Worm (Caenorhabditis elegans) whole organism, L1 larva: ENCODE results near the gene C28A5.1.

Experiments
- C16A3.4 ChIP-seq: fragments of 150-350 bp; optimal IDR thresholded peaks from 2 replicates; lab custom pipeline; 2014; ENCODE audit warnings: missing biosample characterization, missing genetic modification characterization
- aha-1 ChIP-seq: fragments of 150-350 bp; optimal IDR thresholded peaks from 2 replicates; lab custom pipeline; 2014; ENCODE audit warnings: missing biosample characterization, missing genetic modification characterization
- blmp-1 ChIP-seq: fragments of 150-350 bp; optimal IDR thresholded peaks from 2 replicates; lab custom pipeline; 2014; ENCODE audit warnings: missing biosample characterization, missing genetic modification characterization
- ceh-63 ChIP-seq: fragments of 200-800 bp; sonication (Bioruptor generic); optimal IDR thresholded peaks from 2 replicates; lab custom pipeline; 2018; ENCODE audit warnings: mild to moderate bottlenecking, missing genetic modification characterization, missing compliant biosample characterization
- ceh-90 ChIP-seq: sonication (generic microtip); optimal IDR thresholded peaks from 2 replicates; lab custom pipeline; 2016; ENCODE audit warnings: missing genetic modification characterization, missing compliant biosample characterization
- ces-1 ChIP-seq: fragments of 150-350 bp; optimal IDR thresholded peaks from 2 replicates; lab custom pipeline; 2014; ENCODE audit warnings: missing biosample characterization, missing genetic modification reagents, missing genetic modification characterization
- dpl-1 ChIP-seq, 3 experiments: fragments of 150-350 bp in 2 of 3; sonication (generic microtip) in 1 of 3; optimal IDR thresholded peaks; 2 replicates each; lab custom pipeline; 2014 to 2017; ENCODE audit warnings: missing biosample characterization in 3 of 3, missing genetic modification characterization in 3 of 3, missing genetic modification reagents in 3 of 3
- dsc-1 ChIP-seq: sonication (generic microtip); optimal IDR thresholded peaks from 2 replicates; lab custom pipeline; 2016; ENCODE audit warnings: mild to moderate bottlenecking, missing genetic modification characterization, missing compliant biosample characterization
- efl-3 ChIP-seq: fragments of 200-800 bp; sonication (Bioruptor generic); optimal IDR thresholded peaks from 2 replicates; lab custom pipeline; 2018; ENCODE audit warnings: mild to moderate bottlenecking, missing genetic modification characterization, missing compliant biosample characterization
- elt-2 ChIP-seq: sonication (generic microtip); optimal IDR thresholded peaks from 2 replicates; lab custom pipeline; 2016; ENCODE audit warnings: missing genetic modification characterization, mild to moderate bottlenecking, inconsistent platforms, missing compliant biosample characterization, missing genetic modification reagents
- fkh-4 ChIP-seq: sonication (generic microtip); optimal IDR thresholded peaks from 2 replicates; lab custom pipeline; 2016; ENCODE audit warnings: missing compliant biosample characterization, missing genetic modification characterization, borderline replicate concordance
- grh-1 ChIP-seq: fragments of 200-800 bp; sonication (Bioruptor generic); IDR thresholded peaks from 2 replicates; pipeline ENCODE4 v1.3.6; 2022; ENCODE audit warnings: missing genetic modification reagents, missing genetic modification characterization, missing compliant biosample characterization
- hlh-4 ChIP-seq: sonication (generic microtip); optimal IDR thresholded peaks from 2 replicates; lab custom pipeline; 2016; ENCODE audit warnings: mild to moderate bottlenecking, missing genetic modification characterization, missing compliant biosample characterization
- isw-1 ChIP-seq: fragments of 200-800 bp; sonication (Bioruptor generic); IDR thresholded peaks from 2 replicates; pipeline ENCODE4 v1.3.6; 2022; ENCODE audit warnings: missing genetic modification characterization, missing compliant biosample characterization
- lin-13 ChIP-seq: fragments of 150-350 bp; optimal IDR thresholded peaks from 2 replicates; lab custom pipeline; 2014; ENCODE audit warnings: missing biosample characterization, missing genetic modification reagents, missing genetic modification characterization
- lin-14 ChIP-seq: fragments of 200-800 bp; sonication (Bioruptor generic); optimal IDR thresholded peaks from 2 replicates; lab custom pipeline; 2018; ENCODE audit warnings: mild to moderate bottlenecking, missing genetic modification characterization, moderate library complexity, missing compliant biosample characterization
- mab-9 ChIP-seq: fragments of 200-800 bp; sonication (Bioruptor generic); IDR thresholded peaks from 2 replicates; pipeline ENCODE4 v1.3.6; 2022; ENCODE audit warnings: missing genetic modification reagents, missing genetic modification characterization, missing compliant biosample characterization
- mdl-1 ChIP-seq, 2 experiments: fragments of 150-350 bp; optimal IDR thresholded peaks; 2 replicates each; lab custom pipeline; 2014 to 2017; ENCODE audit warnings: missing biosample characterization in 2 of 2, missing genetic modification characterization in 2 of 2, inconsistent platforms in 1 of 2
- nhr-12 ChIP-seq: sonication (generic microtip); optimal IDR thresholded peaks from 2 replicates; lab custom pipeline; 2017; ENCODE audit warnings: missing biosample characterization, missing genetic modification characterization
- nhr-237 ChIP-seq: fragments of 150-350 bp; optimal IDR thresholded peaks from 2 replicates; lab custom pipeline; 2014; ENCODE audit warnings: missing biosample characterization, missing genetic modification characterization
- nhr-28 ChIP-seq: fragments of 150-350 bp; optimal IDR thresholded peaks from 2 replicates; lab custom pipeline; 2014; ENCODE audit warnings: missing biosample characterization, missing genetic modification characterization
- nhr-71 ChIP-seq: sonication (generic microtip); optimal IDR thresholded peaks from 2 replicates; lab custom pipeline; 2016; ENCODE audit warnings: mild to moderate bottlenecking, missing genetic modification characterization, moderate library complexity, missing compliant biosample characterization
- nhr-77 ChIP-seq: fragments of 150-350 bp; optimal IDR thresholded peaks from 2 replicates; lab custom pipeline; 2014; ENCODE audit warnings: missing biosample characterization, missing genetic modification characterization
- pag-3 ChIP-seq: sonication (generic microtip); optimal IDR thresholded peaks from 2 replicates; lab custom pipeline; 2017; ENCODE audit warnings: missing genetic modification characterization, mild to moderate bottlenecking, missing compliant biosample characterization, antibody characterized with exemption, borderline replicate concordance; ENCODE audit not compliant: insufficient read depth
- pax-3 ChIP-seq: fragments of 200-800 bp; sonication (Bioruptor generic); optimal IDR thresholded peaks from 2 replicates; lab custom pipeline; 2018; ENCODE audit warnings: mild to moderate bottlenecking, missing genetic modification characterization, moderate library complexity, missing compliant biosample characterization
- pqm-1 ChIP-seq: sonication (generic microtip); optimal IDR thresholded peaks from 3 replicates; lab custom pipeline; 2017; ENCODE audit warnings: missing biosample characterization, missing genetic modification characterization
- rnt-1 ChIP-seq: sonication (generic microtip); optimal IDR thresholded peaks from 2 replicates; lab custom pipeline; 2016; ENCODE audit warnings: mild to moderate bottlenecking, missing genetic modification characterization, moderate library complexity, missing compliant biosample characterization
- snpc-4 ChIP-seq: fragments of 150-350 bp; optimal IDR thresholded peaks from 2 replicates; lab custom pipeline; 2014; ENCODE audit warnings: missing biosample characterization, missing genetic modification characterization
- sptf-1 ChIP-seq: fragments of 150-350 bp; optimal IDR thresholded peaks from 2 replicates; lab custom pipeline; 2014; ENCODE audit warnings: missing biosample characterization, missing genetic modification characterization
- tlp-1 ChIP-seq: fragments of 150-350 bp; optimal IDR thresholded peaks from 2 replicates; lab custom pipeline; 2014; ENCODE audit warnings: missing biosample characterization, missing genetic modification characterization
- unc-30 ChIP-seq: sonication (generic microtip); optimal IDR thresholded peaks from 2 replicates; lab custom pipeline; 2017; ENCODE audit warnings: missing biosample characterization, missing genetic modification characterization
- unc-86 ChIP-seq: sonication (generic microtip); optimal IDR thresholded peaks from 2 replicates; lab custom pipeline; 2016; ENCODE audit warnings: missing genetic modification characterization, missing compliant biosample characterization
- vab-15 ChIP-seq: sonication (generic microtip); optimal IDR thresholded peaks from 2 replicates; lab custom pipeline; 2017; ENCODE audit warnings: missing genotype, mild to moderate bottlenecking, missing genetic modification characterization, missing compliant biosample characterization
- zag-1 ChIP-seq: fragments of 150-350 bp; optimal IDR thresholded peaks from 2 replicates; lab custom pipeline; 2014; ENCODE audit warnings: missing biosample characterization, missing genetic modification characterization
- zip-4 ChIP-seq: fragments of 200-800 bp; sonication (Bioruptor generic); optimal IDR thresholded peaks from 2 replicates; lab custom pipeline; 2018; ENCODE audit warnings: mild to moderate bottlenecking, missing genetic modification characterization, moderate library complexity, missing compliant biosample characterization

C28A5.1 gene

DNA sequence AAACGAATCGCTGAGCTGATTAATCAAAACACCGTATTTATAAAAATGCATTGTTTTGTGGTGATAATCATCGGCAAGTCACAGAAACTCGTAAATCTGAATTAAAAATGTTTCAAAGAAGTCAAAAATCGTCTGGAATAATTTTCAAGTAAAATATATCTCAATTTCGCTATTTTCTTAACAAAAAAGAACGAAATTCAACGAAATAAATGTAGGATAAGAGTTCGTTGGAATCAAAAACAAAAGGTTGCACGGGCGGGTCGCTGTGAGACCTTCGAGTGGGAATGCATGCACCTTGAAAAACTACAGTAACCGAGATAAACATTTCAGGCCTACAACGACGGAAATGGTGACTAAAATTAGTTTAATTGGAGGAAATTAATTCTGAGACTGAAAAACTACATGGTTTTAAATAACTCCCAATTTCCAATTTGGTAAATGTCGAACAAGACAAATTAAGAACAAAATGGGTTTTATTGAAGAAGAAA lies at the start of gene C28A5.1:
C28A5.1 (minus strand) TSS at position 51 of the 488 bp plus-strand sequence.
- TF ChIP-seq zip-4 (GFP tag; lab: Kevin White, UChicago) (no peak), nhr-71 (tag; lab: Kevin White, UChicago) (no peak), nhr-237 (tag; lab: Kevin White, UChicago) (no peak), ceh-63 (GFP tag; lab: Kevin White, UChicago) (peak; percentile 27), tlp-1 (tag; lab: Kevin White, UChicago) (no peak), snpc-4 (tag; lab: Kevin White, UChicago) (no peak), unc-30 (tag; lab: Kevin White, UChicago) (no peak)

DNA sequence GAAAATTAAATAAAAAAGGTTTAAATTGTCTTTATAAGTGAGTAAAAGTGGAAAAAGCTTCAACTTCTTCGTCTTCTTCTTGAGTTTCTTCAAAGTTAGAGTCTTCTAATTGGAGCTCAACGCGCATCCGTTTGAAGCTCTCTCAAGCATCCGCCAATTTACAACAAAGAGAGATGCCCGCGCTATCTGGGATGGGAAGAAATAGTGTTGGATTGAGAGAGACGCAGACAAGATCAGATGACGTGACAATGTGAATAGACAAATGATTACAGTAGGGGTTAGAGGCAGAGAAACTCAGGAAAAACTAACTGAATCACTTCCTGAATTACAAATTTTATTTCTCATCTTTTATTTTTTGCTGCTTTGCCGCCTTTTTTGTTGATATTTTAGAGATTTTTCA lies 48.8 kb upstream of the C28A5.1 start:
- TF ChIP-seq nhr-12 (tag; lab: Kevin White, UChicago) = no peak
- no peak for TF ChIP-seq fkh-4 (tag; lab: Kevin White, UChicago)
- no peak for TF ChIP-seq unc-30 (tag; lab: Kevin White, UChicago)
- peak; percentile 57 for TF ChIP-seq unc-86 (tag; lab: Kevin White, UChicago)
- no peak for TF ChIP-seq grh-1 (GFP tag; lab: Robert Waterston, UW)
- TF ChIP-seq lin-14 (GFP tag; lab: Kevin White, UChicago) = peak; percentile 60
- no peak for TF ChIP-seq blmp-1 (tag; lab: Kevin White, UChicago)
- TF ChIP-seq mab-9 = no peak

DNA sequence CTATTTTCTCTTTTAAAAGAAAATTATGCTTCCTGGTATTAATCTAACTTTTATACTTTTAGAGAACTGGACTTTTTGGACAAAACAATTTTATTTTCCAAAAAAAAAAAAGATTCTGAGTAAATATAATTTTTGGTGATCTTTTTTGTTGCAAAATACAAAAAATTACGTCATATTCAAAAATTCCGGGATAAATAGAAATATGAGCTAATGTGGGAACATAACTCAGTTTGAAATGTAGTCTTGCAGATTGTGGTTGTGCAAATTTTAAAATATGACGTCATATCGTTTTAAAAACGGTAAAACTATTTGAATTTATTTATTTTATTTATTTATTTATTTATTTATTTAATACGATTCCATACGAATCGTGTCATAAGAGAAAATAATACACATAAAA lies 47.6 kb upstream of the C28A5.1 start:
- TF ChIP-seq lin-13 (GFP tag; lab: Kevin White, UChicago) = no peak
- no peak for TF ChIP-seq sptf-1
- no peak for TF ChIP-seq C16A3.4 (tag; lab: Kevin White, UChicago)
- no peak for TF ChIP-seq elt-2 (tag; lab: Kevin White, UChicago)
- no peak for TF ChIP-seq efl-3 (GFP tag; lab: Kevin White, UChicago)
- TF ChIP-seq ceh-90 (tag; lab: Kevin White, UChicago) = no peak
- TF ChIP-seq pag-3 (tag; lab: Kevin White, UChicago) = no peak
- TF ChIP-seq ces-1 (GFP tag; lab: Kevin White, UChicago) = no peak
- no peak for TF ChIP-seq nhr-28 (tag; lab: Kevin White, UChicago)
- no peak for TF ChIP-seq pax-3 (tag; lab: Kevin White, UChicago)
- no peak for TF ChIP-seq isw-1
- no peak for TF ChIP-seq zag-1 (tag; lab: Kevin White, UChicago)
- no peak for TF ChIP-seq dsc-1
- no peak for TF ChIP-seq rnt-1 (tag; lab: Kevin White, UChicago)
- TF ChIP-seq pqm-1 = no peak
- no peak for TF ChIP-seq nhr-77 (tag; lab: Kevin White, UChicago)

DNA sequence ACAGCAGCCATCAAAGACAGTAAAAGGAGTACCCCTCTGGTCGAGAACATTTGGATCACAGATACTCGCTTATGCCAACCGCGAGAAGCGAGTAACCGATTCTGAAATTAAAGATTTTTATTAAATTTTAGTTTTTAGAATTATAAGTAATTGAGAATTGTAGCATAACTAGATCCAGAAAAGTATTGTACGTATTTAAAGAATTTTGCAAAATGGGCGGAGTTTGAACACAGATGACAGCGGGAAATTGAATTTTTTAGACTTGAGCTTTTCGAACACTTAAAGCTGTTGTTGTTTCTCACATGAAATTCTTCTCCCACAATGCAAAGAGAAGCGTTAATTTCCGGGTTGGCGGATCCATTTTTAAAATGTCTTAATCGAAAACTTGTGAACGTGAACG lies 43.3 kb upstream of the C28A5.1 start, which contains the start of gene ins-17:
ins-17 (minus strand) TSS at position 101 of the 400 bp plus-strand sequence.
- TF ChIP-seq aha-1 (tag; lab: Kevin White, UChicago) (no peak), dpl-1 (GFP tag; optimal IDR thresholded peaks at IDR 0.05; lab: Kevin White, UChicago) (no peak), hlh-4 (tag; lab: Kevin White, UChicago) (no peak), lin-14 (GFP tag; lab: Kevin White, UChicago) (no peak), pag-3 (tag; lab: Kevin White, UChicago) (no peak), isw-1 (no peak), vab-15 (tag; lab: Kevin White, UChicago) (no peak), mdl-1 (tag; optimal IDR thresholded peaks at IDR 0.05; lab: Kevin White, UChicago) (no peak), rnt-1 (tag; lab: Kevin White, UChicago) (no peak)
